Fruit fly (Drosophila melanogaster): Measurements from ENCODE around the gene CG5167.

The CG5167 gene

dm6 chr3R:12451376-12451775 lies 45.0 kb downstream of the CG5167 start (continued):
- TF ChIP-seq CG8388 (GFP tag; optimal IDR thresholded peaks at IDR 0.05) (peak; percentile 16), CG14710 (tag; optimal IDR thresholded peaks at IDR 0.05) (no peak), Ada2b (GFP tag; IDR thresholded peaks at IDR 0.05) (peak; percentile 31; the same call in 1 of the 2 replicates), CG9932 (GFP tag; IDR thresholded peaks at IDR 0.05) (0 out of 2 replicates have a peak, but pooled peaks have one; percentile 21), Tbp (GFP tag; optimal IDR thresholded peaks at IDR 0.05) (no peak), CG11247 (GFP tag; IDR thresholded peaks at IDR 0.05) (no peak), gt (GFP tag; IDR thresholded peaks at IDR 0.05) (no peak), Chrac-16 (GFP tag; optimal IDR thresholded peaks at IDR 0.05) (no peak), CG4404 (GFP tag; IDR thresholded peaks at IDR 0.05) (no peak), unc-4 (GFP tag; IDR thresholded peaks at IDR 0.05; ENCODE audit: partially characterized antibody) (no peak), CG15269 (tag; optimal IDR thresholded peaks at IDR 0.05) (peak; percentile 70), al (GFP tag; IDR thresholded peaks at IDR 0.05) (no peak), CG31441 (GFP tag; IDR thresholded peaks at IDR 0.05) (no peak; the same call in 1 of the 2 replicates), Hr3 (GFP tag; optimal IDR thresholded peaks at IDR 0.05) (peak; percentile 18), wek (GFP tag; optimal IDR thresholded peaks at IDR 0.05) (no peak), CG4854 (GFP tag; optimal IDR thresholded peaks at IDR 0.05) (no peak), Nf-YC (tag; optimal IDR thresholded peaks at IDR 0.05) (no peak), hkb (optimal IDR thresholded peaks at IDR 0.05) (no peak), hkb (GFP tag; IDR thresholded peaks at IDR 0.05) (peak; percentile 62), seq (GFP tag; IDR thresholded peaks at IDR 0.05) (no peak; the same call in 1 of the 2 replicates), CG8359 (GFP tag; optimal IDR thresholded peaks at IDR 0.05; ENCODE audit: borderline replicate concordance) (no peak), D (optimal IDR thresholded peaks at IDR 0.05) (no peak), D (GFP tag; optimal IDR thresholded peaks at IDR 0.05) (no peak), Drgx (GFP tag; IDR thresholded peaks at IDR 0.05) (peak; percentile 13; the same call in 1 of the 2 replicates), eyg (GFP tag; optimal IDR thresholded peaks at IDR 0.05) (no peak), CG17385 (GFP tag; optimal IDR thresholded peaks at IDR 0.05) (peak; percentile 35), CG2712 (tag; optimal IDR thresholded peaks at IDR 0.05) (peak; percentile 29), CG16813 (GFP tag; IDR thresholded peaks at IDR 0.05; ENCODE audit: partially characterized antibody) (no peak), tup (GFP tag; optimal IDR thresholded peaks at IDR 0.05) (no peak), crp (GFP tag; optimal IDR thresholded peaks at IDR 0.05) (no peak), ab (GFP tag; optimal IDR thresholded peaks at IDR 0.05) (no peak), Myb (GFP tag; optimal IDR thresholded peaks at IDR 0.05) (no peak), CG6791 (GFP tag; IDR thresholded peaks at IDR 0.05; ENCODE audit: partially characterized antibody) (no peak), kay (GFP tag; optimal IDR thresholded peaks at IDR 0.05) (no peak), CG17359 (tag; optimal IDR thresholded peaks at IDR 0.05) (peak; percentile 56), CG14050 (GFP tag; IDR thresholded peaks at IDR 0.05) (peak; percentile 41; the same call in 2 of the 3 replicates), ranshi (GFP tag; IDR thresholded peaks at IDR 0.05) (peak; percentile 50; the same call in 1 of the 2 replicates), esg (GFP tag; conservative IDR thresholded peaks at IDR 0.05) (peak; percentile 39; the same call in 1 of the 2 replicates), Sox102F (GFP tag; optimal IDR thresholded peaks at IDR 0.05) (peak; percentile 73), CG2202 (tag; optimal IDR thresholded peaks at IDR 0.05) (no peak), Sry-β (GFP tag; optimal IDR thresholded peaks at IDR 0.05) (no peak), CG13424 (tag; optimal IDR thresholded peaks at IDR 0.05) (peak; percentile 51), Doc3 (GFP tag; IDR thresholded peaks at IDR 0.05; ENCODE audit: partially characterized antibody) (no peak), emc (GFP tag; optimal IDR thresholded peaks at IDR 0.05) (no peak), nerfin-1 (tag; optimal IDR thresholded peaks at IDR 0.05) (no peak), CG5245 (GFP tag; optimal IDR thresholded peaks at IDR 0.05) (peak; percentile 9), Oaz (GFP tag; IDR thresholded peaks at IDR 0.05) (no peak), CG10979 (tag; optimal IDR thresholded peaks at IDR 0.05) (peak; percentile 12), CG4282 (GFP tag; optimal IDR thresholded peaks at IDR 0.05) (no peak), chinmo (GFP tag; IDR thresholded peaks at IDR 0.05; ENCODE audit: partially characterized antibody) (no peak), Fer2 (tag; optimal IDR thresholded peaks at IDR 0.05) (no peak)

Measured in whole organism, embryonic.